Fruit fly (Drosophila melanogaster): Measurements from ENCODE around the gene Ork1.

The Ork1 gene

dm6 chrX:10899232-10899631 lies 8.2 kb upstream of the Ork1 start, which contains the start of gene CG1582 (continued):
- TF ChIP-seq pan (optimal IDR thresholded peaks at IDR 0.05) (no peak), pan (GFP tag; optimal IDR thresholded peaks at IDR 0.05 in 1 of 2, IDR thresholded peaks at IDR 0.05 in 1 of 2) (no peak), CG10431 (GFP tag; optimal IDR thresholded peaks at IDR 0.05) (no peak), NFAT (GFP tag; IDR thresholded peaks at IDR 0.05) (no peak), amos (GFP tag; IDR thresholded peaks at IDR 0.05; ENCODE audit: partially characterized antibody) (peak; percentile 34; the same call in 1 of the 2 replicates), CG13775 (GFP tag; optimal IDR thresholded peaks at IDR 0.05) (peak; percentile 32), ap (GFP tag; IDR thresholded peaks at IDR 0.05) (no peak), nerfin-2 (GFP tag; IDR thresholded peaks at IDR 0.05; ENCODE audit: partially characterized antibody) (no peak), H2.0 (GFP tag; IDR thresholded peaks at IDR 0.05) (no peak), usp (GFP tag; optimal IDR thresholded peaks at IDR 0.05) (no peak), Ada2b (GFP tag; IDR thresholded peaks at IDR 0.05) (no peak), Awh (GFP tag; IDR thresholded peaks at IDR 0.05) (no peak), lab (GFP tag; optimal IDR thresholded peaks at IDR 0.05) (peak; percentile 10), chn (GFP tag; optimal IDR thresholded peaks at IDR 0.05) (no peak), Fer1 (GFP tag; optimal IDR thresholded peaks at IDR 0.05) (peak; percentile 50), CG4730 (GFP tag; IDR thresholded peaks at IDR 0.05) (no peak), HLH3B (GFP tag; IDR thresholded peaks at IDR 0.05) (no peak), CG11695 (GFP tag; IDR thresholded peaks at IDR 0.05) (no peak), CG7786 (GFP tag; optimal IDR thresholded peaks at IDR 0.05) (no peak), zfh1 (GFP tag; IDR thresholded peaks at IDR 0.05) (no peak), phol (tag; optimal IDR thresholded peaks at IDR 0.05) (peak; percentile 76), CG18476 (GFP tag; optimal IDR thresholded peaks at IDR 0.05) (no peak), tgo (GFP tag; IDR thresholded peaks at IDR 0.05) (no peak), repo (GFP tag; optimal IDR thresholded peaks at IDR 0.05) (no peak), stc (GFP tag; IDR thresholded peaks at IDR 0.05) (no peak), Sry-β (GFP tag; optimal IDR thresholded peaks at IDR 0.05) (peak; percentile 98), HLH4C (GFP tag; IDR thresholded peaks at IDR 0.05; ENCODE audit: partially characterized antibody) (no peak), CG8290 (GFP tag; optimal IDR thresholded peaks at IDR 0.05) (no peak), CG8290 (tag; optimal IDR thresholded peaks at IDR 0.05) (no peak), zen2 (GFP tag; IDR thresholded peaks at IDR 0.05; ENCODE audit: partially characterized antibody) (no peak), CG17829 (tag; optimal IDR thresholded peaks at IDR 0.05) (peak; percentile 38), ham (GFP tag; IDR thresholded peaks at IDR 0.05) (no peak), bbx (GFP tag; IDR thresholded peaks at IDR 0.05; ENCODE audit: partially characterized antibody) (0 out of 2 replicates have a peak, but pooled peaks have one; percentile 7), cato (GFP tag; optimal IDR thresholded peaks at IDR 0.05; ENCODE audit: borderline replicate concordance) (no peak), CG14050 (GFP tag; IDR thresholded peaks at IDR 0.05) (no peak), bab2 (GFP tag; optimal IDR thresholded peaks at IDR 0.05) (no peak), nerfin-1 (tag; optimal IDR thresholded peaks at IDR 0.05) (no peak), CG9932 (GFP tag; IDR thresholded peaks at IDR 0.05) (peak; percentile 47), CG3407 (GFP tag; optimal IDR thresholded peaks at IDR 0.05) (no peak), wdn (GFP tag; IDR thresholded peaks at IDR 0.05) (no peak), aop (GFP tag; IDR thresholded peaks at IDR 0.05) (no peak), bigmax (GFP tag; optimal IDR thresholded peaks at IDR 0.05) (no peak), BEAF-32 (GFP tag; optimal IDR thresholded peaks at IDR 0.05) (peak; percentile 58), pum (GFP tag; optimal IDR thresholded peaks at IDR 0.05) (no peak), HmgZ (tag; optimal IDR thresholded peaks at IDR 0.05) (no peak), ash1 (GFP tag; optimal IDR thresholded peaks at IDR 0.05) (no peak), Lpt (GFP tag; optimal IDR thresholded peaks at IDR 0.05) (no peak), fd3F (GFP tag; optimal IDR thresholded peaks at IDR 0.05) (no peak), lilli (GFP tag; optimal IDR thresholded peaks at IDR 0.05) (peak; percentile 14), Hsf (GFP tag; optimal IDR thresholded peaks at IDR 0.05) (no peak), Stat92E (GFP tag; optimal IDR thresholded peaks at IDR 0.05) (no peak), sna (GFP tag; IDR thresholded peaks at IDR 0.05; ENCODE audit: partially characterized antibody) (no peak)

Measured in whole organism, embryonic.